Fruit fly (Drosophila melanogaster) whole organism, embryonic: ENCODE data around the gene Tep4.

ENCODE experiments used
- Blimp-1 ChIP-seq: fragments of 200-800 bp; sonication (Bioruptor generic); optimal IDR thresholded peaks from 3 replicates; lab custom pipeline; 2018; ENCODE audit warnings: missing biosample characterization, missing genetic modification characterization, mild to moderate bottlenecking, moderate library complexity, missing genetic modification reagents
- CG12236 ChIP-seq: fragments of 200-800 bp; sonication (Bioruptor generic); optimal IDR thresholded peaks from 2 replicates; lab custom pipeline; 2016; ENCODE audit warnings: missing biosample characterization, missing genetic modification characterization
- CG13624 ChIP-seq: fragments of 200-800 bp; sonication (Bioruptor generic); optimal IDR thresholded peaks from 2 replicates; lab custom pipeline; 2016; ENCODE audit warnings: missing biosample characterization, missing genetic modification characterization
- CG13775 ChIP-seq: fragments of 200-800 bp; sonication (Bioruptor generic); optimal IDR thresholded peaks from 3 replicates; lab custom pipeline; 2017; ENCODE audit warnings: missing biosample characterization, mild to moderate bottlenecking, missing genetic modification characterization
- CG1603 ChIP-seq: fragments of 200-800 bp; sonication (Bioruptor generic); optimal IDR thresholded peaks from 2 replicates; lab custom pipeline; 2019; ENCODE audit warnings: missing biosample characterization, mild to moderate bottlenecking, missing genetic modification characterization, moderate library complexity
- CG17328 ChIP-seq: fragments of 200-800 bp; sonication (Bioruptor generic); IDR thresholded peaks from 2 replicates; pipeline ENCODE4 v1.3.6; 2022; ENCODE audit warnings: missing biosample characterization, missing genetic modification characterization
- CG2202 ChIP-seq: fragments of 200-800 bp; sonication (Bioruptor generic); optimal IDR thresholded peaks from 2 replicates; lab custom pipeline; 2018; ENCODE audit warnings: missing biosample characterization, mild to moderate bottlenecking, missing genetic modification characterization
- CG30431 ChIP-seq: fragments of 200-800 bp; sonication (Bioruptor generic); optimal IDR thresholded peaks from 2 replicates; lab custom pipeline; 2017; ENCODE audit warnings: missing biosample characterization, missing genetic modification characterization
- CG3838 ChIP-seq: fragments of 200-800 bp; sonication (Bioruptor generic); optimal IDR thresholded peaks from 3 replicates; lab custom pipeline; 2016; ENCODE audit warnings: missing biosample characterization, missing genetic modification characterization
- CG3847 ChIP-seq: fragments of 200-800 bp; sonication (Bioruptor generic); IDR thresholded peaks from 2 replicates; pipeline ENCODE4 v1.3.6; 2022; ENCODE audit warnings: missing biosample characterization, missing genetic modification characterization
- CG6175 ChIP-seq: fragments of 200-800 bp; sonication (Bioruptor generic); IDR thresholded peaks from 3 replicates; pipeline ENCODE4 v1.3.6; 2022; ENCODE audit warnings: missing biosample characterization, missing genetic modification characterization
- CG6813 ChIP-seq: fragments of 200-800 bp; sonication (Bioruptor generic); optimal IDR thresholded peaks from 2 replicates; lab custom pipeline; 2017; ENCODE audit warnings: missing biosample characterization, missing genetic modification characterization, mild to moderate bottlenecking, moderate library complexity, missing genetic modification reagents
- CG7271 ChIP-seq: fragments of 200-800 bp; sonication (Bioruptor generic); optimal IDR thresholded peaks from 2 replicates; lab custom pipeline; 2018; ENCODE audit warnings: missing biosample characterization, mild to moderate bottlenecking, missing genetic modification characterization, moderate library complexity
- CG7556 ChIP-seq: fragments of 200-800 bp; sonication (Bioruptor generic); optimal IDR thresholded peaks from 2 replicates; lab custom pipeline; 2017; ENCODE audit warnings: missing biosample characterization, mild to moderate bottlenecking, missing genetic modification characterization
- CG8924 ChIP-seq: fragments of 200-800 bp; optimal IDR thresholded peaks from 3 replicates; lab custom pipeline; 2019; ENCODE audit warnings: missing biosample characterization, mild to moderate bottlenecking, missing genetic modification characterization, moderate library complexity
- CG9727 ChIP-seq: fragments of 200-800 bp; sonication (Bioruptor generic); optimal IDR thresholded peaks from 3 replicates; lab custom pipeline; 2017; ENCODE audit warnings: missing biosample characterization, mild to moderate bottlenecking, missing genetic modification characterization
- CG9932 ChIP-seq: fragments of 200-800 bp; sonication (Bioruptor generic); IDR thresholded peaks from 2 replicates; pipeline ENCODE4 v1.3.6; 2022; ENCODE audit warnings: missing biosample characterization, missing genetic modification characterization
- D ChIP-seq, 2 experiments: fragments of 200-800 bp in 1 of 2; fragments of >200 bp in 1 of 2; sonication (Bioruptor generic) in 1 of 2; optimal IDR thresholded peaks; 2 replicates in 1 of 2; 3 replicates in 1 of 2; lab custom pipeline; 2017; ENCODE audit warnings: mild to moderate bottlenecking in 1 of 2, missing biosample characterization in 1 of 2, missing genetic modification characterization in 1 of 2, missing genetic modification reagents in 1 of 2
- D19A ChIP-seq: fragments of 200-800 bp; optimal IDR thresholded peaks from 3 replicates; lab custom pipeline; 2019; ENCODE audit warnings: missing biosample characterization, mild to moderate bottlenecking, missing genetic modification characterization, moderate library complexity
- Dad ChIP-seq: fragments of 200-800 bp; sonication (Bioruptor generic); optimal IDR thresholded peaks from 3 replicates; lab custom pipeline; 2016; ENCODE audit warnings: missing biosample characterization, missing genetic modification characterization
- Dll ChIP-seq: fragments of 200-800 bp; sonication (Bioruptor generic); IDR thresholded peaks from 4 replicates; pipeline ENCODE4 v1.3.6; 2022; ENCODE audit warnings: missing biosample characterization, missing genetic modification characterization; ENCODE audit not compliant: partially characterized antibody
- Drgx ChIP-seq: fragments of 200-800 bp; sonication (Bioruptor generic); IDR thresholded peaks from 2 replicates; pipeline ENCODE4 v1.3.6; 2022; ENCODE audit warnings: missing biosample characterization, missing genetic modification characterization
- HLHmδ ChIP-seq: fragments of 200-800 bp; sonication (Bioruptor generic); optimal IDR thresholded peaks from 2 replicates; lab custom pipeline; 2018; ENCODE audit warnings: missing biosample characterization, mild to moderate bottlenecking, missing genetic modification characterization, moderate library complexity
- HmgD ChIP-seq: fragments of 200-800 bp; sonication (Bioruptor generic); optimal IDR thresholded peaks from 3 replicates; lab custom pipeline; 2016; ENCODE audit warnings: missing biosample characterization, missing genetic modification characterization
- Hr78 ChIP-seq, 2 experiments: fragments of 200-800 bp in 1 of 2; fragments of >200 bp in 1 of 2; sonication (Bioruptor generic) in 1 of 2; optimal IDR thresholded peaks; 2 replicates each; lab custom pipeline; 2017 to 2019; ENCODE audit warnings: missing biosample characterization in 2 of 2, missing genetic modification characterization in 2 of 2, mild to moderate bottlenecking in 1 of 2, moderate library complexity in 1 of 2
- Hsf ChIP-seq: fragments of 200-800 bp; sonication (Bioruptor generic); optimal IDR thresholded peaks from 3 replicates; lab custom pipeline; 2016; ENCODE audit warnings: missing biosample characterization, missing genetic modification characterization
- MBD-R2 ChIP-seq: fragments of 200-800 bp; sonication (Bioruptor generic); IDR thresholded peaks from 2 replicates; pipeline ENCODE4 v1.3.6; 2022; ENCODE audit warnings: missing biosample characterization, missing genetic modification characterization
- MTF-1 ChIP-seq: fragments of 200-800 bp; sonication (Bioruptor generic); optimal IDR thresholded peaks from 2 replicates; lab custom pipeline; 2018; ENCODE audit warnings: missing biosample characterization, mild to moderate bottlenecking, missing genetic modification characterization, borderline replicate concordance
- Myb ChIP-seq: fragments of 200-800 bp; sonication (Bioruptor generic); optimal IDR thresholded peaks from 2 replicates; lab custom pipeline; 2016; ENCODE audit warnings: missing biosample characterization, missing genetic modification characterization
- NK7.1 ChIP-seq: fragments of 200-800 bp; sonication (Bioruptor generic); optimal IDR thresholded peaks from 3 replicates; lab custom pipeline; 2016; ENCODE audit warnings: missing biosample characterization, missing genetic modification characterization
- Neu2 ChIP-seq: fragments of 200-800 bp; sonication (Bioruptor generic); optimal IDR thresholded peaks from 3 replicates; lab custom pipeline; 2016; ENCODE audit warnings: missing biosample characterization, missing genetic modification characterization, borderline replicate concordance
- Nf-YB ChIP-seq: fragments of 200-800 bp; sonication (Bioruptor generic); optimal IDR thresholded peaks from 3 replicates; lab custom pipeline; 2019; ENCODE audit warnings: missing biosample characterization, mild to moderate bottlenecking, missing genetic modification characterization, moderate library complexity
- Pdp1 ChIP-seq, 2 experiments: fragments of 200-800 bp; sonication (Bioruptor generic); optimal IDR thresholded peaks; 3 replicates each; lab custom pipeline; 2016; ENCODE audit warnings: missing biosample characterization in 2 of 2, missing genetic modification characterization in 2 of 2, mild to moderate bottlenecking in 1 of 2, moderate library complexity in 1 of 2
- Rfx ChIP-seq: fragments of 200-800 bp; sonication (Bioruptor generic); IDR thresholded peaks from 2 replicates; pipeline ENCODE4 v1.3.6; 2022; ENCODE audit warnings: missing biosample characterization, missing genetic modification characterization
- Taf1 ChIP-seq: fragments of 200-800 bp; sonication (Bioruptor generic); IDR thresholded peaks from 2 replicates; pipeline ENCODE4 v1.3.6; 2022; ENCODE audit warnings: missing biosample characterization, missing genetic modification characterization
- aop ChIP-seq: fragments of 200-800 bp; sonication (Bioruptor generic); IDR thresholded peaks from 2 replicates; pipeline ENCODE4 v1.3.6; 2022; ENCODE audit warnings: missing biosample characterization, missing genetic modification characterization
- ash1 ChIP-seq: fragments of 200-800 bp; sonication (Bioruptor generic); optimal IDR thresholded peaks from 2 replicates; lab custom pipeline; 2018; ENCODE audit warnings: missing biosample characterization, mild to moderate bottlenecking, missing genetic modification characterization
- cg ChIP-seq: fragments of 200-800 bp; sonication (Bioruptor generic); optimal IDR thresholded peaks from 3 replicates; lab custom pipeline; 2019; ENCODE audit warnings: missing biosample characterization, mild to moderate bottlenecking, missing genetic modification characterization, moderate library complexity
- crp ChIP-seq, 2 experiments: fragments of 200-800 bp; sonication (Bioruptor generic); optimal IDR thresholded peaks; 2 replicates in 1 of 2; 3 replicates in 1 of 2; lab custom pipeline; 2017; ENCODE audit warnings: missing biosample characterization in 2 of 2, missing genetic modification characterization in 2 of 2, mild to moderate bottlenecking in 1 of 2, moderate library complexity in 1 of 2
- esg ChIP-seq: fragments of 200-800 bp; sonication (Bioruptor generic); conservative IDR thresholded peaks from 2 replicates; pipeline ENCODE4 v1.3.6; 2022; ENCODE audit warnings: missing biosample characterization, missing genetic modification characterization
- hth ChIP-seq: fragments of >200 bp; optimal IDR thresholded peaks from 2 replicates; lab custom pipeline; 2017; ENCODE audit warnings: inconsistent platforms
- nom ChIP-seq: fragments of 200-800 bp; sonication (Bioruptor generic); optimal IDR thresholded peaks from 2 replicates; lab custom pipeline; 2017; ENCODE audit warnings: missing biosample characterization, missing genetic modification characterization, mild to moderate bottlenecking, moderate library complexity, missing genetic modification reagents
- pho ChIP-seq: fragments of 200-800 bp; sonication (Bioruptor generic); optimal IDR thresholded peaks from 2 replicates; lab custom pipeline; 2016; ENCODE audit warnings: missing biosample characterization, missing genetic modification characterization
- repo ChIP-seq: fragments of 200-800 bp; sonication (Bioruptor generic); optimal IDR thresholded peaks from 2 replicates; lab custom pipeline; 2016; ENCODE audit warnings: missing biosample characterization, missing genetic modification characterization
- rib ChIP-seq: fragments of 200-800 bp; sonication (Bioruptor generic); IDR thresholded peaks from 2 replicates; pipeline ENCODE4 v1.3.6; 2022; ENCODE audit warnings: missing biosample characterization, missing genetic modification characterization
- schlank ChIP-seq: fragments of 200-800 bp; sonication (Bioruptor generic); optimal IDR thresholded peaks from 2 replicates; lab custom pipeline; 2018; ENCODE audit warnings: missing biosample characterization, mild to moderate bottlenecking, missing genetic modification characterization
- sug ChIP-seq: fragments of 200-800 bp; optimal IDR thresholded peaks from 2 replicates; lab custom pipeline; 2019; ENCODE audit warnings: missing biosample characterization, mild to moderate bottlenecking, missing genetic modification characterization, moderate library complexity
- trh ChIP-seq: fragments of 200-800 bp; sonication (Bioruptor generic); optimal IDR thresholded peaks from 2 replicates; lab custom pipeline; 2016; ENCODE audit warnings: missing biosample characterization, missing genetic modification characterization
- vnd ChIP-seq: fragments of 200-800 bp; sonication (Bioruptor generic); IDR thresholded peaks from 3 replicates; pipeline ENCODE4 v1.3.6; 2022; ENCODE audit warnings: missing biosample characterization, missing genetic modification characterization; ENCODE audit not compliant: partially characterized antibody

Gene Tep4

dm6 chr2L:19582185-19582584, 33.9 kb downstream of the Tep4 start, which contains the start of gene Hakai (continued):
- TF ChIP-seq HLHmδ (GFP tag; lab: Kevin White, UChicago), result no peak
- TF ChIP-seq sug (tag; lab: Kevin White, UChicago), result peak; percentile 63
- TF ChIP-seq NK7.1 (GFP tag; lab: Kevin White, UChicago), result peak; percentile 62
- peak; percentile 50 for TF ChIP-seq CG9727 (GFP tag; lab: Kevin White, UChicago)
- TF ChIP-seq trh (GFP tag; lab: Kevin White, UChicago), result no peak
- TF ChIP-seq CG9932 (GFP tag; lab: Robert Waterston, UW), result peak; percentile 83
- TF ChIP-seq CG1603 (tag; lab: Kevin White, UChicago), result peak; percentile 45
- peak; percentile 62; the same call in 3 of the 4 replicates for TF ChIP-seq Dll
- TF ChIP-seq CG30431 (GFP tag; lab: Kevin White, UChicago), result peak; percentile 18
- no peak; the same call in 1 of the 2 replicates for TF ChIP-seq CG17328 (GFP tag; lab: Robert Waterston, UW)
- TF ChIP-seq CG7556 (GFP tag; lab: Kevin White, UChicago), result peak; percentile 14
- TF ChIP-seq Neu2 (GFP tag; lab: Kevin White, UChicago), result peak; percentile 8
- TF ChIP-seq esg (GFP tag; lab: Robert Waterston, UW), result peak; percentile 48
- peak; percentile 64 for TF ChIP-seq Dad (GFP tag; lab: Kevin White, UChicago)
- TF ChIP-seq MBD-R2 (GFP tag; lab: Robert Waterston, UW), result peak; percentile 94
- TF ChIP-seq Rfx (GFP tag; lab: Robert Waterston, UW), result peak; percentile 80
- no peak for TF ChIP-seq Hr78 (GFP tag; optimal IDR thresholded peaks at IDR 0.05; lab: Kevin White, UChicago)
- TF ChIP-seq CG2202 (tag; lab: Kevin White, UChicago), result no peak
- TF ChIP-seq CG3847 (GFP tag; lab: Robert Waterston, UW), result peak; percentile 89
- TF ChIP-seq Nf-YB (GFP tag; lab: Kevin White, UChicago), result no peak
- peak; percentile 35 for TF ChIP-seq CG6813 (GFP tag; lab: Kevin White, UChicago)
- TF ChIP-seq schlank (tag; lab: Kevin White, UChicago), result peak; percentile 12
- peak; percentile 10 for TF ChIP-seq CG8924 (tag; lab: Kevin White, UChicago)
- TF ChIP-seq D (optimal IDR thresholded peaks at IDR 0.05; lab: Kevin White, UChicago), result no peak
- TF ChIP-seq D (GFP tag; optimal IDR thresholded peaks at IDR 0.05; lab: Kevin White, UChicago), result peak; percentile 1
- TF ChIP-seq Taf1 (GFP tag; lab: Robert Waterston, UW), result peak; percentile 11; the same call in 1 of the 2 replicates
- peak; percentile 49 for TF ChIP-seq pho (GFP tag; lab: Kevin White, UChicago)
- TF ChIP-seq CG3838 (GFP tag; lab: Kevin White, UChicago), result no peak
- TF ChIP-seq cg (GFP tag; lab: Kevin White, UChicago), result no peak
- TF ChIP-seq D19A (tag; lab: Kevin White, UChicago), result peak; percentile 26
- 0 out of 3 replicates have a peak, but pooled peaks have one; percentile 50 for TF ChIP-seq CG6175
- peak; percentile 59 to 70 for TF ChIP-seq Pdp1 (GFP tag; optimal IDR thresholded peaks at IDR 0.05; lab: Kevin White, UChicago)
- no peak for TF ChIP-seq MTF-1 (GFP tag; lab: Kevin White, UChicago)
- peak; percentile 65 for TF ChIP-seq Drgx (GFP tag; lab: Robert Waterston, UW)
- peak; percentile 13 for TF ChIP-seq HmgD (GFP tag; lab: Kevin White, UChicago)
- peak; percentile 53 for TF ChIP-seq Hsf (GFP tag; lab: Kevin White, UChicago)
- peak in 1 of 2 experiments; percentile 72 for TF ChIP-seq crp (GFP tag; optimal IDR thresholded peaks at IDR 0.05; lab: Kevin White, UChicago)
- TF ChIP-seq CG13775 (GFP tag; lab: Kevin White, UChicago), result peak; percentile 71
- peak; percentile 38; the same call in 1 of the 3 replicates for TF ChIP-seq vnd
- TF ChIP-seq Myb (GFP tag; lab: Kevin White, UChicago), result peak; percentile 57
- no peak for TF ChIP-seq ash1 (GFP tag; lab: Kevin White, UChicago)
- TF ChIP-seq repo (GFP tag; lab: Kevin White, UChicago), result peak; percentile 77
- no peak for TF ChIP-seq CG12236 (GFP tag; lab: Kevin White, UChicago)
- TF ChIP-seq nom (GFP tag; lab: Kevin White, UChicago), result no peak
- TF ChIP-seq CG7271 (tag; lab: Kevin White, UChicago), result peak; percentile 42
- TF ChIP-seq CG13624 (GFP tag; lab: Kevin White, UChicago), result peak; percentile 77
- peak; percentile 3 for TF ChIP-seq Blimp-1 (GFP tag; lab: Kevin White, UChicago)
- no peak for TF ChIP-seq rib (GFP tag; lab: Robert Waterston, UW)
- TF ChIP-seq aop (GFP tag; lab: Robert Waterston, UW), result no peak
- TF ChIP-seq hth (lab: Kevin White, UChicago), result no peak
